Worm (Caenorhabditis elegans) whole organism, young adult: ENCODE data around the gene F43E12.1.

Experiments used
- T07F8.4 ChIP-seq: sonication (generic microtip); optimal IDR thresholded peaks from 2 replicates; lab custom pipeline; 2016; ENCODE audit warnings: mild to moderate bottlenecking, missing genetic modification characterization, moderate library complexity, missing compliant biosample characterization
- die-1 ChIP-seq: sonication (generic microtip); optimal IDR thresholded peaks from 2 replicates; lab custom pipeline; 2016; ENCODE audit warnings: missing genotype, mild to moderate bottlenecking, missing genetic modification characterization, missing compliant biosample characterization
- lin-35 ChIP-seq, 3 experiments: fragments of 150-350 bp in 2 of 3; sonication (generic microtip) in 1 of 3; optimal IDR thresholded peaks; 2 replicates each; lab custom pipeline; 2014 to 2018; ENCODE audit warnings: missing biosample characterization in 3 of 3, missing genetic modification characterization in 3 of 3, missing genetic modification reagents in 3 of 3
- madf-3 ChIP-seq: fragments of 200-800 bp; sonication (Bioruptor generic); IDR thresholded peaks from 2 replicates; pipeline ENCODE4 v1.3.6; 2022; ENCODE audit warnings: missing genetic modification reagents, missing genetic modification characterization, missing compliant biosample characterization
- snpc-4 ChIP-seq, 5 experiments: fragments of 150-350 bp in 1 of 5; sonication (generic microtip) in 4 of 5; optimal IDR thresholded peaks; 2 replicates each; lab custom pipeline; 2014 to 2018; ENCODE audit warnings: missing genetic modification characterization in 5 of 5, missing biosample characterization in 3 of 5, antibody characterized with exemption in 2 of 5, mild to moderate bottlenecking in 2 of 5, missing compliant biosample characterization in 2 of 5, missing genotype in 2 of 5, moderate library complexity in 2 of 5, missing genetic modification reagents in 1 of 5
- tbx-9 ChIP-seq: sonication (generic microtip); optimal IDR thresholded peaks from 2 replicates; lab custom pipeline; 2016; ENCODE audit warnings: borderline replicate concordance, missing genetic modification characterization, inconsistent platforms, missing compliant biosample characterization

ce11 chrX:7155879-7156278, 21.6 kb upstream of the F43E12.1 start, which contains the start of gene C54D1.7:
- TF ChIP-seq lin-35 (GFP tag; optimal IDR thresholded peaks at IDR 0.05; lab: Kevin White, UChicago) = no peak
- no peak for TF ChIP-seq snpc-4 (GFP tag; optimal IDR thresholded peaks at IDR 0.05; lab: Kevin White, UChicago)
- TF ChIP-seq snpc-4 (tag; optimal IDR thresholded peaks at IDR 0.05; lab: Kevin White, UChicago) = no peak
- no peak for TF ChIP-seq T07F8.4
- no peak for TF ChIP-seq tbx-9 (tag; lab: Kevin White, UChicago)
- no peak for TF ChIP-seq die-1 (tag; lab: Kevin White, UChicago)
- no peak for TF ChIP-seq madf-3 (GFP tag; lab: Robert Waterston, UW)
